Worm (Caenorhabditis elegans): Measurements from ENCODE around the gene B0244.9.

DNA sequence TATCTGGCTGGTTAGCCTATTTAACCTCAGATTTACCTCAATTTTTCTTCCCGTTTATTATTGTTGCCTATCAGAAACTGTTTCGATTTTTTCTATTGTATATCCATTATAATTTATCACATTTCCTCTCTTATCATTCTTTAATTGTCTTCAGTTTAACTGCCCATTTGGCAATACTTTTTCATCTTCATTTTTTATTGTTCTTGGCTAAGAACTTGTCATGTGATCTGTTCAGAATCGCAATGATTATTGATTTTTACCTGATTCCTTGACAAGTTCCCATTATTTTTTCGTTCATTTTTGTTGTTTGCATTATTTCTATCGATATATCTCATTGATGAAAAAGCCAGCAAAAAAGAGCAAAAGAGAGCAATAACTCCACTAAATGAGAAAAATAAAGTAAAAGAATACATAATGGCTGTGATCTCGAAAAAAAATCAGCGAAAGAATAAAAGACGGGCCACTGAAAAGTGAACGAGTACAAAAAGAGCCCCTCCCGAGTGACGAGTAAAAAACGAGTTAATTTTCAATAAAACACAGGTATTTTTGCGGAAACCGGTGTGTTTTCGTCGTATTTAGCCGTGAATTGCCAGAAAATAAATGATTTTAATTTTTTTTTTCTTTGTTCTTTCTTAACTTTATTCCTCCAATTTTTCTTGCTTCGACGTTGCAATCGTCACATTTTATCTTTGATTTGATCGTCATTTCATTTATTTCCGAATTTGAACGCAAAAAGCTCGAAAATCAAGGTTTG is 16.4 kb downstream of the B0244.9 start, which contains the start of gene arf-1:
- TF ChIP-seq madf-10 (tag; optimal IDR thresholded peaks at IDR 0.05) (no peak), tbx-9 (tag; optimal IDR thresholded peaks at IDR 0.05; ENCODE audit: borderline replicate concordance) (no peak), K11D2.4 (GFP tag; IDR thresholded peaks at IDR 0.05) (no peak), bed-1 (GFP tag; IDR thresholded peaks at IDR 0.05) (no peak), repo-1 (tag; optimal IDR thresholded peaks at IDR 0.05) (no peak), cebp-1 (GFP tag; IDR thresholded peaks at IDR 0.05) (no peak), cebp-1 (tag; optimal IDR thresholded peaks at IDR 0.05) (no peak), ama-1 (optimal IDR thresholded peaks at IDR 0.05) (peak; percentile 11), ama-1 (GFP tag; optimal IDR thresholded peaks at IDR 0.05) (peak in 1 of 2 experiments; percentile 84), F22D6.2 (tag; optimal IDR thresholded peaks at IDR 0.05) (no peak), zim-3 (tag; optimal IDR thresholded peaks at IDR 0.05) (no peak), Y79H2A.3 (GFP tag; conservative IDR thresholded peaks at IDR 0.05) (no peak), lin-35 (GFP tag; optimal IDR thresholded peaks at IDR 0.05) (no peak)
